Fruit fly (Drosophila melanogaster) whole organism, embryonic: ENCODE measurements around the gene Fur2.
A peak's percentile ranks its signal among the peaks of the same experiment; 100 is the strongest.

ENCODE experiments used
- Asciz ChIP-seq: fragments of 200-800 bp; sonication (Bioruptor generic); optimal IDR thresholded peaks from 2 replicates; lab custom pipeline; 2017; ENCODE audit warnings: missing biosample characterization, mild to moderate bottlenecking, missing genetic modification characterization, missing genetic modification reagents
- Atf3 ChIP-seq: fragments of 200-800 bp; sonication (Bioruptor generic); optimal IDR thresholded peaks from 3 replicates; lab custom pipeline; 2016; ENCODE audit warnings: missing biosample characterization, missing genetic modification characterization
- Atf6 ChIP-seq: fragments of 200-800 bp; sonication (Bioruptor generic); IDR thresholded peaks from 2 replicates; pipeline ENCODE4 v1.3.6; 2022; ENCODE audit warnings: missing biosample characterization, missing genetic modification characterization
- CG10431 ChIP-seq: fragments of 200-800 bp; sonication (Bioruptor generic); optimal IDR thresholded peaks from 3 replicates; lab custom pipeline; 2018; ENCODE audit warnings: missing biosample characterization, mild to moderate bottlenecking, missing genetic modification characterization
- CG10959 ChIP-seq: fragments of 200-800 bp; sonication (Bioruptor generic); IDR thresholded peaks from 2 replicates; pipeline ENCODE4 v1.3.6; 2022; ENCODE audit warnings: missing biosample characterization, missing genetic modification characterization
- CG11560 ChIP-seq: fragments of 200-800 bp; sonication (Bioruptor generic); IDR thresholded peaks from 3 replicates; pipeline ENCODE4 v1.3.6; 2022; ENCODE audit warnings: missing biosample characterization, missing genetic modification characterization
- CG11696 ChIP-seq: fragments of 200-800 bp; sonication (Bioruptor generic); IDR thresholded peaks from 2 replicates; pipeline ENCODE4 v1.3.6; 2022; ENCODE audit warnings: missing biosample characterization, missing genetic modification characterization
- CG13123 ChIP-seq: fragments of 200-800 bp; sonication (Bioruptor generic); optimal IDR thresholded peaks from 2 replicates; lab custom pipeline; 2016; ENCODE audit warnings: missing biosample characterization, missing genetic modification characterization
- CG1529 ChIP-seq: fragments of 200-800 bp; sonication (Bioruptor generic); optimal IDR thresholded peaks from 3 replicates; lab custom pipeline; 2018; ENCODE audit warnings: missing biosample characterization, missing genetic modification characterization
- CG18011 ChIP-seq: fragments of 200-800 bp; sonication (Bioruptor generic); optimal IDR thresholded peaks from 2 replicates; lab custom pipeline; 2017; ENCODE audit warnings: missing biosample characterization, missing genetic modification characterization, mild to moderate bottlenecking, moderate library complexity, missing genotype
- CG2678 ChIP-seq: fragments of 200-800 bp; sonication (Bioruptor generic); optimal IDR thresholded peaks from 3 replicates; lab custom pipeline; 2019; ENCODE audit warnings: missing biosample characterization, mild to moderate bottlenecking, missing genetic modification characterization, moderate library complexity
- CG3065 ChIP-seq: fragments of 200-800 bp; sonication (Bioruptor generic); optimal IDR thresholded peaks from 2 replicates; lab custom pipeline; 2016; ENCODE audit warnings: missing biosample characterization, missing genetic modification characterization
- CG31388 ChIP-seq: fragments of 200-800 bp; sonication (Bioruptor generic); optimal IDR thresholded peaks from 2 replicates; lab custom pipeline; 2016; ENCODE audit warnings: missing biosample characterization, missing genetic modification characterization
- CG32772 ChIP-seq: fragments of 200-800 bp; sonication (Bioruptor generic); IDR thresholded peaks from 2 replicates; pipeline ENCODE4 v1.3.6; 2022; ENCODE audit warnings: missing biosample characterization, missing genetic modification characterization
- CG7271 ChIP-seq: fragments of 200-800 bp; sonication (Bioruptor generic); optimal IDR thresholded peaks from 2 replicates; lab custom pipeline; 2018; ENCODE audit warnings: missing biosample characterization, mild to moderate bottlenecking, missing genetic modification characterization, moderate library complexity
- CG7786 ChIP-seq: fragments of 200-800 bp; sonication (Bioruptor generic); optimal IDR thresholded peaks from 2 replicates; lab custom pipeline; 2016; ENCODE audit warnings: missing biosample characterization, missing genetic modification characterization
- CG7839 ChIP-seq: fragments of 200-800 bp; sonication (Bioruptor generic); optimal IDR thresholded peaks from 3 replicates; lab custom pipeline; 2018; ENCODE audit warnings: missing biosample characterization, mild to moderate bottlenecking, missing genetic modification characterization, moderate library complexity
- CG8478 ChIP-seq: fragments of >200 bp; optimal IDR thresholded peaks from 2 replicates; lab custom pipeline; 2018
- CG9609 ChIP-seq: fragments of 200-800 bp; sonication (Bioruptor generic); optimal IDR thresholded peaks from 3 replicates; lab custom pipeline; 2016; ENCODE audit warnings: missing biosample characterization, missing genetic modification characterization
- CoRest ChIP-seq: fragments of 200-800 bp; sonication (Bioruptor generic); optimal IDR thresholded peaks from 3 replicates; lab custom pipeline; 2018; ENCODE audit warnings: missing biosample characterization, mild to moderate bottlenecking, missing genetic modification characterization, moderate library complexity
- Dad ChIP-seq: fragments of 200-800 bp; sonication (Bioruptor generic); optimal IDR thresholded peaks from 3 replicates; lab custom pipeline; 2016; ENCODE audit warnings: missing biosample characterization, missing genetic modification characterization
- Ets97D ChIP-seq: fragments of 200-800 bp; sonication (Bioruptor generic); optimal IDR thresholded peaks from 3 replicates; lab custom pipeline; 2016; ENCODE audit warnings: missing biosample characterization, missing genetic modification characterization
- GATAe ChIP-seq: fragments of 200-800 bp; sonication (Bioruptor generic); conservative IDR thresholded peaks from 2 replicates; pipeline ENCODE4 v1.3.6; 2022; ENCODE audit warnings: missing biosample characterization, missing genetic modification characterization
- Gsc ChIP-seq: fragments of 200-800 bp; sonication (Bioruptor generic); IDR thresholded peaks from 2 replicates; pipeline ENCODE4 v1.3.6; 2022; ENCODE audit warnings: missing biosample characterization, missing genetic modification characterization
- Mad ChIP-seq: fragments of 200-800 bp; sonication (Bioruptor generic); optimal IDR thresholded peaks from 2 replicates; lab custom pipeline; 2016; ENCODE audit warnings: missing biosample characterization, missing genetic modification characterization
- Myb ChIP-seq: fragments of 200-800 bp; sonication (Bioruptor generic); optimal IDR thresholded peaks from 2 replicates; lab custom pipeline; 2016; ENCODE audit warnings: missing biosample characterization, missing genetic modification characterization
- NFAT ChIP-seq: fragments of 200-800 bp; sonication (Bioruptor generic); IDR thresholded peaks from 2 replicates; pipeline ENCODE4 v1.3.6; 2022; ENCODE audit warnings: missing biosample characterization, missing genetic modification characterization
- Opbp ChIP-seq: fragments of 200-800 bp; sonication (Bioruptor generic); IDR thresholded peaks from 3 replicates; pipeline ENCODE4 v1.3.6; 2022; ENCODE audit warnings: missing biosample characterization, missing genetic modification characterization; ENCODE audit not compliant: partially characterized antibody
- Spps ChIP-seq: fragments of 200-800 bp; sonication (Bioruptor generic); optimal IDR thresholded peaks from 2 replicates; lab custom pipeline; 2018; ENCODE audit warnings: missing biosample characterization, mild to moderate bottlenecking, missing genetic modification characterization
- Ssrp ChIP-seq: fragments of 200-800 bp; sonication (Bioruptor generic); optimal IDR thresholded peaks from 2 replicates; lab custom pipeline; 2018; ENCODE audit warnings: missing biosample characterization, mild to moderate bottlenecking, missing genetic modification characterization, moderate library complexity
- ash1 ChIP-seq: fragments of 200-800 bp; sonication (Bioruptor generic); optimal IDR thresholded peaks from 2 replicates; lab custom pipeline; 2018; ENCODE audit warnings: missing biosample characterization, mild to moderate bottlenecking, missing genetic modification characterization
- cas ChIP-seq: fragments of 200-800 bp; sonication (Bioruptor generic); IDR thresholded peaks from 2 replicates; pipeline ENCODE4 v1.3.6; 2022; ENCODE audit warnings: missing biosample characterization, missing genetic modification characterization
- dmrt99B ChIP-seq: fragments of 200-800 bp; sonication (Bioruptor generic); optimal IDR thresholded peaks from 2 replicates; lab custom pipeline; 2018; ENCODE audit warnings: missing biosample characterization, mild to moderate bottlenecking, missing genetic modification characterization, moderate library complexity
- dpn ChIP-seq, 2 experiments: fragments of 200-800 bp; sonication (Bioruptor generic); optimal IDR thresholded peaks; 3 replicates each; lab custom pipeline; 2016; ENCODE audit warnings: missing biosample characterization in 2 of 2, missing genetic modification characterization in 2 of 2
- emc ChIP-seq: fragments of 200-800 bp; sonication (Bioruptor generic); optimal IDR thresholded peaks from 2 replicates; lab custom pipeline; 2016; ENCODE audit warnings: missing biosample characterization, missing genetic modification characterization
- en ChIP-seq: fragments of 200-800 bp; sonication (Bioruptor generic); optimal IDR thresholded peaks from 2 replicates; lab custom pipeline; 2016; ENCODE audit warnings: missing biosample characterization, missing genetic modification characterization
- kay ChIP-seq: fragments of 200-800 bp; sonication (Bioruptor generic); optimal IDR thresholded peaks from 2 replicates; lab custom pipeline; 2016; ENCODE audit warnings: missing biosample characterization, missing genetic modification characterization
- kni ChIP-seq: fragments of 200-800 bp; sonication (Bioruptor generic); optimal IDR thresholded peaks from 3 replicates; lab custom pipeline; 2017; ENCODE audit warnings: mild to moderate bottlenecking, missing biosample characterization, missing genetic modification reagents, missing genetic modification characterization
- lab ChIP-seq: fragments of 200-800 bp; sonication (Bioruptor generic); optimal IDR thresholded peaks from 3 replicates; lab custom pipeline; 2017; ENCODE audit warnings: missing biosample characterization, missing genetic modification characterization, mild to moderate bottlenecking, moderate library complexity, missing genetic modification reagents
- mld ChIP-seq: fragments of 200-800 bp; sonication (Bioruptor generic); IDR thresholded peaks from 3 replicates; pipeline ENCODE4 v1.3.6; 2022; ENCODE audit warnings: missing biosample characterization, missing genetic modification characterization; ENCODE audit not compliant: partially characterized antibody
- nom ChIP-seq: fragments of 200-800 bp; sonication (Bioruptor generic); optimal IDR thresholded peaks from 2 replicates; lab custom pipeline; 2017; ENCODE audit warnings: missing biosample characterization, missing genetic modification characterization, mild to moderate bottlenecking, moderate library complexity, missing genetic modification reagents
- onecut ChIP-seq: fragments of 200-800 bp; sonication (Bioruptor generic); IDR thresholded peaks from 2 replicates; pipeline ENCODE4 v1.3.6; 2022; ENCODE audit warnings: missing biosample characterization, missing genetic modification characterization
- p53 ChIP-seq: fragments of 200-800 bp; sonication (Bioruptor generic); optimal IDR thresholded peaks from 2 replicates; lab custom pipeline; 2016; ENCODE audit warnings: missing biosample characterization, missing genetic modification characterization
- repo ChIP-seq: fragments of 200-800 bp; sonication (Bioruptor generic); optimal IDR thresholded peaks from 2 replicates; lab custom pipeline; 2016; ENCODE audit warnings: missing biosample characterization, missing genetic modification characterization
- row ChIP-seq: fragments of 200-800 bp; sonication (Bioruptor generic); IDR thresholded peaks from 3 replicates; pipeline ENCODE4 v1.3.6; 2022; ENCODE audit warnings: missing biosample characterization, missing genetic modification characterization
- seq ChIP-seq: fragments of 200-800 bp; sonication (Bioruptor generic); IDR thresholded peaks from 2 replicates; pipeline ENCODE4 v1.3.6; 2022; ENCODE audit warnings: missing biosample characterization, missing genetic modification characterization
- shn ChIP-seq: fragments of 200-800 bp; sonication (Bioruptor generic); optimal IDR thresholded peaks from 3 replicates; lab custom pipeline; 2016; ENCODE audit warnings: missing biosample characterization, missing genetic modification characterization
- vnd ChIP-seq: fragments of 200-800 bp; sonication (Bioruptor generic); IDR thresholded peaks from 3 replicates; pipeline ENCODE4 v1.3.6; 2022; ENCODE audit warnings: missing biosample characterization, missing genetic modification characterization; ENCODE audit not compliant: partially characterized antibody
- wor ChIP-seq: fragments of 200-800 bp; sonication (Bioruptor generic); IDR thresholded peaks from 2 replicates; pipeline ENCODE4 v1.3.6; 2022; ENCODE audit warnings: missing biosample characterization, missing genetic modification characterization
- zfh1 ChIP-seq: fragments of 200-800 bp; sonication (Bioruptor generic); IDR thresholded peaks from 3 replicates; pipeline ENCODE4 v1.3.6; 2022; ENCODE audit warnings: missing biosample characterization, missing genetic modification characterization

The Fur2 gene

DNA sequence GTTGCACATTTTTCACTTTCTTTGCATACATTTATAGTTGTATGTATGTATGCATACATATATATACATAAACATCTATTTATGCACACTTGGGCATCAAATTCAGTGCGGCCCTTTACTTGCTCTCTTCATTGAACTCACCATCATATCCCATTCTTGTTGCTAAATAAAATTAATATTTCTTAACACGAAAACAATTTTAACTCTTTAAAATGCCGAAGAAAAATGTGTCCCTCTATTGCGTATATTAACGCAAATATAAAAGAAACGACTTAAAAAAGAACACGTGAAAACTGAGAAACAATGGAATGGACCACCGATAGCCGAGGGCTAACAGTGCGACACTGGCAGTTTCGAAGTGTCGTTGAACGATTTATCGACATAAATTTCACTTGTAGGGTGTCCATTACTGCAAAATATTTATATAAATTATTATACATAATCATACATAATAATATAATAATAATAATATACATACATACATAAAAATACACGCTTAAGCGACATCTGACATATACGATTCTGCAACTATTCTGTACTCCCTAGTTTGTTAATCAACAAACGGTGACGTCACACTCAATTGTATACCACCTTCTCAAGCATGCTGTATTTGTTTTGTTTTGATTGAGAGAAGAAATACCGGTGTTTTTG is 14.1 kb upstream of the Fur2 start, which contains the start of the genes U2af50 and PIG-Q (continued):
- TF ChIP-seq CG7839 (tag; lab: Kevin White, UChicago) (peak; percentile 96), CG11560 (peak; percentile 73), CG7786 (GFP tag; lab: Kevin White, UChicago) (peak; percentile 65), CG13123 (GFP tag; lab: Kevin White, UChicago) (peak; percentile 85), emc (no peak), CG9609 (GFP tag; lab: Kevin White, UChicago) (peak; percentile 66), wor (GFP tag; lab: Robert Waterston, UW) (peak; percentile 83; the same call in 1 of the 2 replicates), zfh1 (peak; percentile 93), kay (GFP tag; lab: Kevin White, UChicago) (peak; percentile 69), Atf3 (GFP tag; lab: Kevin White, UChicago) (peak; percentile 51), Gsc (no peak), Atf6 (GFP tag; lab: Robert Waterston, UW) (peak; percentile 88), shn (no peak), repo (GFP tag; lab: Kevin White, UChicago) (no peak), CG32772 (GFP tag; lab: Robert Waterston, UW) (no peak), Myb (peak; percentile 11), vnd (GFP tag; lab: Robert Waterston, UW) (no peak), GATAe (GFP tag; lab: Robert Waterston, UW) (peak; percentile 71), CG31388 (GFP tag; lab: Kevin White, UChicago) (peak; percentile 76), CG3065 (GFP tag; lab: Kevin White, UChicago) (peak; percentile 84), dpn (GFP tag; optimal IDR thresholded peaks at IDR 0.05; lab: Kevin White, UChicago) (peak; percentile 59 to 91), onecut (peak; percentile 83), Spps (peak; percentile 87), Ssrp (tag; lab: Kevin White, UChicago) (peak; percentile 94), CG2678 (peak; percentile 95), Opbp (GFP tag; lab: Robert Waterston, UW) (0 out of 3 replicates have a peak, but pooled peaks have one; percentile 34), kni (no peak), CG7271 (tag; lab: Kevin White, UChicago) (peak; percentile 84), CG18011 (peak; percentile 62), row (GFP tag; lab: Robert Waterston, UW) (peak; percentile 98), CG10959 (GFP tag; lab: Robert Waterston, UW) (peak; percentile 87), ash1 (GFP tag; lab: Kevin White, UChicago) (no peak), CG10431 (GFP tag; lab: Kevin White, UChicago) (peak; percentile 63), CoRest (tag; lab: Kevin White, UChicago) (peak; percentile 96), Dad (GFP tag; lab: Kevin White, UChicago) (peak; percentile 45), Mad (GFP tag; lab: Kevin White, UChicago) (peak; percentile 76), NFAT (GFP tag; lab: Robert Waterston, UW) (no peak), CG8478 (lab: Kevin White, UChicago) (no peak), cas (GFP tag; lab: Robert Waterston, UW) (peak; percentile 74; the same call in 1 of the 2 replicates), p53 (GFP tag; lab: Kevin White, UChicago) (no peak), mld (GFP tag; lab: Robert Waterston, UW) (no peak), CG11696 (GFP tag; lab: Robert Waterston, UW) (peak; percentile 76; the same call in 1 of the 2 replicates), Asciz (peak; percentile 90), dmrt99B (tag; lab: Kevin White, UChicago) (peak; percentile 93), nom (GFP tag; lab: Kevin White, UChicago) (peak; percentile 78), seq (GFP tag; lab: Robert Waterston, UW) (peak; percentile 88; the same call in 1 of the 2 replicates), CG1529 (GFP tag; lab: Kevin White, UChicago) (peak; percentile 83), Ets97D (GFP tag; lab: Kevin White, UChicago) (peak; percentile 33), lab (no peak), en (GFP tag; lab: Kevin White, UChicago) (no peak)
